Fruit fly (Drosophila melanogaster) whole organism, wandering third instar larva: ENCODE data around the gene mtrm.

Source experiments
- Abd-B ChIP-seq: fragments of >200 bp; optimal IDR thresholded peaks from 2 replicates; lab custom pipeline; 2017; ENCODE audit warnings: missing biosample characterization, missing genetic modification characterization
- CG32264 ChIP-seq: fragments of 200-800 bp; sonication (Bioruptor generic); optimal IDR thresholded peaks from 2 replicates; lab custom pipeline; 2016; ENCODE audit warnings: missing biosample characterization, missing genetic modification characterization
- CG9705 ChIP-seq: fragments of 200-800 bp; sonication (Bioruptor generic); optimal IDR thresholded peaks from 2 replicates; lab custom pipeline; 2018; ENCODE audit warnings: missing biosample characterization, mild to moderate bottlenecking, missing genetic modification characterization
- CrebA ChIP-seq: fragments of 200-800 bp; sonication (Bioruptor generic); optimal IDR thresholded peaks from 2 replicates; lab custom pipeline; 2016; ENCODE audit warnings: missing biosample characterization, mild to moderate bottlenecking, missing genetic modification characterization, borderline replicate concordance
- Dfd ChIP-seq: fragments of >200 bp; optimal IDR thresholded peaks from 2 replicates; lab custom pipeline; 2017; ENCODE audit warnings: missing biosample characterization, missing genetic modification characterization
- Dif ChIP-seq: fragments of 200-275, 200-300 bp; sonication (Bioruptor generic); optimal IDR thresholded peaks from 2 replicates; lab custom pipeline; 2018; ENCODE audit warnings: missing biosample characterization, missing genetic modification characterization; ENCODE audit not compliant: partially characterized antibody
- GATAd ChIP-seq: sonication (Bioruptor generic); optimal IDR thresholded peaks from 2 replicates; lab custom pipeline; 2016; ENCODE audit warnings: missing biosample characterization, missing genetic modification characterization
- HLH106 ChIP-seq: fragments of 200-800 bp; optimal IDR thresholded peaks from 3 replicates; lab custom pipeline; 2019; ENCODE audit warnings: missing biosample characterization, mild to moderate bottlenecking, missing genetic modification characterization, moderate library complexity
- Hnf4 ChIP-seq: fragments of 200-800 bp; sonication (Bioruptor generic); optimal IDR thresholded peaks from 2 replicates; lab custom pipeline; 2016; ENCODE audit warnings: missing biosample characterization, mild to moderate bottlenecking, missing genetic modification characterization
- Hr78 ChIP-seq: fragments of >200 bp; optimal IDR thresholded peaks from 2 replicates; lab custom pipeline; 2017; ENCODE audit warnings: missing biosample characterization, missing genetic modification characterization
- Hr83 ChIP-seq: fragments of 200-300 bp; sonication (Bioruptor generic); optimal IDR thresholded peaks from 2 replicates; lab custom pipeline; 2016; ENCODE audit warnings: missing biosample characterization, mild to moderate bottlenecking, missing genetic modification characterization, moderate library complexity; ENCODE audit not compliant: poor library complexity, severe bottlenecking
- Jra ChIP-seq: sonication (Bioruptor generic); optimal IDR thresholded peaks from 2 replicates; lab custom pipeline; 2016; ENCODE audit warnings: missing biosample characterization, missing genetic modification characterization
- Mio ChIP-seq: sonication (Bioruptor generic); optimal IDR thresholded peaks from 2 replicates; lab custom pipeline; 2016; ENCODE audit warnings: missing biosample characterization, missing genetic modification characterization
- Myc ChIP-seq: fragments of >200 bp; optimal IDR thresholded peaks from 2 replicates; lab custom pipeline; 2017
- N ChIP-seq: fragments of >200 bp; optimal IDR thresholded peaks from 2 replicates; lab custom pipeline; 2018; ENCODE audit warnings: missing biosample characterization, missing external identifiers, missing genetic modification characterization
- OdsH ChIP-seq: fragments of 200-800 bp; sonication (Bioruptor generic); optimal IDR thresholded peaks from 2 replicates; lab custom pipeline; 2016; ENCODE audit warnings: missing biosample characterization, mild to moderate bottlenecking, missing genetic modification characterization
- Rel ChIP-seq, 2 experiments: fragments of 200-800 bp; sonication (Bioruptor generic) in 1 of 2; optimal IDR thresholded peaks; 2 replicates in 1 of 2; 3 replicates in 1 of 2; lab custom pipeline; 2016 to 2019; ENCODE audit warnings: mild to moderate bottlenecking in 2 of 2, missing biosample characterization in 2 of 2, missing genetic modification characterization in 2 of 2, moderate library complexity in 1 of 2
- Sp1 ChIP-seq: fragments of 200-800 bp; sonication (Bioruptor generic); optimal IDR thresholded peaks from 3 replicates; lab custom pipeline; 2019; ENCODE audit warnings: missing biosample characterization, mild to moderate bottlenecking, missing genetic modification characterization, moderate library complexity
- Vsx2 ChIP-seq: fragments of 200-300, 225-300 bp; sonication (Bioruptor generic); optimal IDR thresholded peaks from 2 replicates; lab custom pipeline; 2018; ENCODE audit warnings: missing biosample characterization, missing genetic modification characterization; ENCODE audit not compliant: partially characterized antibody
- br ChIP-seq: fragments of 200-800 bp; sonication (Bioruptor generic); optimal IDR thresholded peaks from 2 replicates; lab custom pipeline; 2016; ENCODE audit warnings: missing biosample characterization, missing genetic modification characterization
- brk ChIP-seq: fragments of 200-800 bp; sonication (Bioruptor generic); optimal IDR thresholded peaks from 2 replicates; lab custom pipeline; 2016; ENCODE audit warnings: missing biosample characterization, mild to moderate bottlenecking, missing genetic modification characterization
- dl ChIP-seq, 2 experiments: fragments of 175-275, 200-275 bp in 1 of 2; fragments of 200-275 bp in 1 of 2; sonication (Bioruptor generic); optimal IDR thresholded peaks; lab custom pipeline; 2018; ENCODE audit warnings: mild to moderate bottlenecking in 2 of 2, missing biosample characterization in 2 of 2, missing genetic modification characterization in 2 of 2, moderate library complexity in 2 of 2; ENCODE audit not compliant: partially characterized antibody in 2 of 2, insufficient read depth in 1 of 2
- dmrt93B ChIP-seq: fragments of 200-800 bp; sonication (Bioruptor generic); optimal IDR thresholded peaks from 2 replicates; lab custom pipeline; 2018; ENCODE audit warnings: missing biosample characterization, mild to moderate bottlenecking, missing genetic modification characterization
- dsf ChIP-seq: sonication (Bioruptor generic); optimal IDR thresholded peaks from 2 replicates; lab custom pipeline; 2016; ENCODE audit warnings: missing biosample characterization, missing genetic modification characterization, borderline replicate concordance
- ey ChIP-seq: fragments of 200-800 bp; sonication (Bioruptor generic); optimal IDR thresholded peaks from 2 replicates; lab custom pipeline; 2016; ENCODE audit warnings: missing biosample characterization, missing genetic modification characterization
- foxo ChIP-seq, 2 experiments: fragments of 200-800 bp; sonication (Bioruptor generic); optimal IDR thresholded peaks; 2 replicates in 1 of 2; 3 replicates in 1 of 2; lab custom pipeline; 2016 to 2017; ENCODE audit warnings: missing biosample characterization in 2 of 2, missing genetic modification characterization in 2 of 2
- fru ChIP-seq: fragments of 200-800 bp; sonication (Bioruptor generic); optimal IDR thresholded peaks from 3 replicates; lab custom pipeline; 2016; ENCODE audit warnings: missing biosample characterization, mild to moderate bottlenecking, missing genetic modification characterization
- h ChIP-seq: fragments of 200-800 bp; sonication (Bioruptor generic); optimal IDR thresholded peaks from 3 replicates; lab custom pipeline; 2016; ENCODE audit warnings: missing biosample characterization, mild to moderate bottlenecking, missing genetic modification characterization
- jim ChIP-seq: fragments of 175-275, 200-325 bp; sonication (Bioruptor generic); optimal IDR thresholded peaks from 2 replicates; lab custom pipeline; 2016; ENCODE audit warnings: missing biosample characterization, mild to moderate bottlenecking, missing genetic modification characterization
- lola ChIP-seq: fragments of >200 bp; optimal IDR thresholded peaks from 2 replicates; lab custom pipeline; 2017; ENCODE audit warnings: missing biosample characterization, missing genetic modification characterization
- pan ChIP-seq: fragments of >200 bp; optimal IDR thresholded peaks from 2 replicates; lab custom pipeline; 2017
- psq ChIP-seq: fragments of 200-800 bp; sonication (Bioruptor generic); optimal IDR thresholded peaks from 3 replicates; lab custom pipeline; 2017; ENCODE audit warnings: missing biosample characterization, mild to moderate bottlenecking, missing genetic modification characterization, moderate library complexity
- rgr ChIP-seq: fragments of 200-800 bp; sonication (Bioruptor generic); optimal IDR thresholded peaks from 3 replicates; lab custom pipeline; 2016; ENCODE audit warnings: missing biosample characterization, mild to moderate bottlenecking, missing genetic modification characterization
- sage ChIP-seq: fragments of 200-800 bp; sonication (Bioruptor generic); optimal IDR thresholded peaks from 2 replicates; lab custom pipeline; 2016; ENCODE audit warnings: missing biosample characterization, mild to moderate bottlenecking, missing genetic modification characterization
- sv ChIP-seq: fragments of 200-800 bp; sonication (Bioruptor generic); optimal IDR thresholded peaks from 3 replicates; lab custom pipeline; 2016; ENCODE audit warnings: missing biosample characterization, missing genetic modification characterization
- tai ChIP-seq: sonication (Bioruptor generic); optimal IDR thresholded peaks from 2 replicates; lab custom pipeline; 2016; ENCODE audit warnings: missing biosample characterization, missing genetic modification characterization
- usp ChIP-seq: fragments of >200 bp; optimal IDR thresholded peaks from 2 replicates; lab custom pipeline; 2017; ENCODE audit warnings: missing biosample characterization, missing genetic modification characterization
- woc ChIP-seq: sonication (Bioruptor generic); optimal IDR thresholded peaks from 2 replicates; lab custom pipeline; 2016; ENCODE audit warnings: missing biosample characterization, mild to moderate bottlenecking, missing genetic modification characterization

The mtrm gene

DNA sequence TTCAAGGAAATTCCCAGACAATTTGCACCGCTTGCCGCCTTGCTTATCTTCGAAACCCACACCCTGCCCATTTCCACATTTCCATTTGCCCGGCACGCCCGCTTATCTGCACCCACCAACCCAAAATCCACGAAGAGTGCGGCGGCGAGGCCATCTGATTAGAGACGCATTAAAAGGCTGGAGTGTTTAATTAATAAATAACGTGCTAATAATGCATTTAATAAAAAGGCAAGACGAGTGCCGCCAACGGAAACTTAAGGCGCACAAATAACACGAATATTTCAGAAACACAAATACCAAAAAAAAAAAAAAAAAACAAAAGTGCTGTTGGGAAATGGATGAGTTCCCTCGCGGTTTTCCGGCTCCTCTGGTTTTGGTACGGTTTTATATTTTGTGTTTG is 40.2 kb downstream of the mtrm start:
- TF ChIP-seq h (peak; percentile 41), Sp1 (GFP tag; lab: Kevin White, UChicago) (no peak)

DNA sequence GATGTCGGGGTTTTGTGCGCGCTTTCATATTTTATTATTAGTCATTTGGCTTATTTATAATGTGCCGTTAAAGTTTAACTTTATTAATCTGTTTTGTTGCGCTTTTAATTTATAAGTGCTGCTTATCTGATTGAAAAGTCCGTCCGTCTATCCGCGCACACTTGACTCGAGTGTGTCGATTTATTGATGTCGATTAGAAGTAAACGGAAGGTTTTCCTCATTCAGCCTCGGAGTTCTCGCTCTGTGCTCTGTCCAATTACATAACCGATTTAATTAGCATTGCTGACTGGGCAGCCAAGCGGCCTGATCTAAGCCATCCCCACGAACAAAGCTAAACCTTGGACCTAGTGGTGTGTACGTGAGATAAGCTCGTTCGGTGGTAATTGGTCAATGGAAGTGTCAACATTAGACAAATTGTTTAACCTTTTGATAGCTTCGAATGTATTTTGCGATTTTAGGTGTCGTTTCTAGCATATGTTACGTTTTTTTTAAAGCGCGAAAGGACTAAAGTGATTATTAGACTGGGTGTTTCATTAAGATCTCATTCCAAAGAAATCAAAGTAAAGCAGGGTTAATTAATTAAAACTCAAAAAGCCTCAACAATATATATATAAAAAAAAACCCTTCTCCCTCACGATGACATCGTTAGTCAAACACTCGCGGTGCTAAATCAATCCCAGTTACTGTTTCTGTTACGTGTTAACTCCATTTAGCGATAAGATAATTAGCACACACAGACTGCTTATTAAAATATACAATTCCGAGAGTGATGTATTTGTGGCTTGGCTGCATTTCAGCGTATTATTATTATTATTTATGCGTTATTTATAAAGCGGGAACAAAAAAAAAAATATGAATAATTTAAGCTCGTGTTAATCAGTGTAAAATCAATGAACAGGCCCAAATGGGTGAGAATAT is 40.9 kb downstream of the mtrm start:
- TF ChIP-seq woc (no peak), Myc (lab: Kevin White, UChicago) (no peak), brk (GFP tag; lab: Kevin White, UChicago) (peak; percentile 15), Hnf4 (peak; percentile 6), h (peak; percentile 47), sage (peak; percentile 56), foxo (GFP tag; optimal IDR thresholded peaks at IDR 0.05; lab: Kevin White, UChicago) (peak in 1 of 2 experiments; percentile 36), br (GFP tag; lab: Kevin White, UChicago) (peak; percentile 16)

DNA sequence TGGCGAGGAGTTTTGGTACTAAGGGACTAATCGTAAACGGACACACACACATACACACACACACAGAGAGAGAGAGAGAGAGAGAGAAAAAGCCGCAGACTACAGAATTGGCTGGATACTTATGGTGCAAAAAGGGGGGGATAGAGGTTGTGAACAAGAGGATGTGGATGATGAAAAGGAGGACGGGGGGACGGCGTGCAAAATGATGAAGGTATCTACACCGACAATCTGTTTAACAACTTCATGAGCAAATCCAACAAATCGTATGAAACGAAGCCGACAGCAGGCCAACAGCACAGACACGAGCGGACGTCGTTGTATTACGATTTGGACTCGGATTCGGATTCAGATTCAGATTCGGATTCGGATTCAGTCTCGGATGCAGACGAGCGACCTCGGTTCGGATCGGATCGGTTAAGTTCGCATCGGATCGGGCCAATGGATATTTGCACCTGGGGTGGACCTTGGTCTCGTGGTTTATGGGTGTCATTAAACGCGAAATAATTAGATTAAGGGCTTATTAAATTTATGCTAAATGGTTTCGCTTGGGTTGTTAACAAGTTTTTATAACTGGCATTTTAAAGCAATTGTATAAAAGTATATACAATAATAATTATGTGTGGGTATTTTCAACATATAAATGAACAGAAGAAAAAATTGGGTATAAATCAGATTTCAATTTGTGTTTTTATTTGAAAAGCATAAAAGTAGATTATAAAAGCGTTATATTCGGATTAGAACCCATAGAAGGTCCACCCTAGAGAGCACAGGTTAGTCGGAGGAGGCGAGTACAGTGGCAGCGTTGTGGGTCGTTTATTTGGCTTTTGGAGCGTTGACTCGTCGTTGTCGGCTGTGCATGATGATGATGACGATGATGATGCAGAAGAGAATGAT is 42.5 kb downstream of the mtrm start:
- TF ChIP-seq Rel (GFP tag; optimal IDR thresholded peaks at IDR 0.05; lab: Kevin White, UChicago) (peak; percentile 86), Rel (tag; optimal IDR thresholded peaks at IDR 0.05; lab: Kevin White, UChicago) (peak; percentile 55), Sp1 (GFP tag; lab: Kevin White, UChicago) (peak; percentile 97), br (GFP tag; lab: Kevin White, UChicago) (peak; percentile 90), Vsx2 (GFP tag; lab: Kevin White, UChicago) (peak; percentile 71), woc (peak; percentile 79), Hr78 (GFP tag; lab: Kevin White, UChicago) (no peak), tai (GFP tag; lab: Kevin White, UChicago) (peak; percentile 80), N (no peak), sage (peak; percentile 84), OdsH (GFP tag; lab: Kevin White, UChicago) (peak; percentile 95), CG9705 (GFP tag; lab: Kevin White, UChicago) (peak; percentile 82), sv (GFP tag; lab: Kevin White, UChicago) (peak; percentile 70), dsf (GFP tag; lab: Kevin White, UChicago) (peak; percentile 50), brk (GFP tag; lab: Kevin White, UChicago) (peak; percentile 80), Dif (GFP tag; lab: Kevin White, UChicago) (peak; percentile 35), jim (GFP tag; lab: Kevin White, UChicago) (no peak), Abd-B (GFP tag; lab: Kevin White, UChicago) (no peak), Myc (lab: Kevin White, UChicago) (no peak), foxo (GFP tag; optimal IDR thresholded peaks at IDR 0.05; lab: Kevin White, UChicago) (peak in 1 of 2 experiments; percentile 96), Hr83 (no peak), dl (GFP tag; optimal IDR thresholded peaks at IDR 0.05; lab: Kevin White, UChicago; ENCODE audit: insufficient read depth in 1 of 2, partially characterized antibody in 2 of 2) (no peak), CG32264 (GFP tag; lab: Kevin White, UChicago) (peak; percentile 71), fru (GFP tag; lab: Kevin White, UChicago) (peak; percentile 95), usp (no peak), psq (peak; percentile 91), Jra (GFP tag; lab: Kevin White, UChicago) (peak; percentile 36), Mio (no peak), pan (lab: Kevin White, UChicago) (no peak), CrebA (peak; percentile 72), GATAd (GFP tag; lab: Kevin White, UChicago) (no peak), Hnf4 (peak; percentile 85), ey (GFP tag; lab: Kevin White, UChicago) (peak; percentile 90), h (peak; percentile 95), rgr (GFP tag; lab: Kevin White, UChicago) (peak; percentile 92), Dfd (GFP tag; lab: Kevin White, UChicago) (peak; percentile 60), HLH106 (tag; lab: Kevin White, UChicago) (peak; percentile 95), dmrt93B (peak; percentile 91), lola (no peak)
